Worm (Caenorhabditis elegans) whole organism, late embryonic: ENCODE results near the gene R151.2.

ENCODE experiments used
- C08G9.2 ChIP-seq: sonication (generic microtip); optimal IDR thresholded peaks from 2 replicates; lab custom pipeline; 2016; ENCODE audit warnings: mild to moderate bottlenecking, missing genetic modification characterization, moderate library complexity, missing compliant biosample characterization
- C38D4.7 ChIP-seq: fragments of 200-800 bp; sonication (Bioruptor generic); optimal IDR thresholded peaks from 2 replicates; lab custom pipeline; 2018; ENCODE audit warnings: mild to moderate bottlenecking, missing genetic modification characterization, moderate library complexity, missing compliant biosample characterization
- F13H6.1 ChIP-seq: sonication (generic microtip); optimal IDR thresholded peaks from 2 replicates; lab custom pipeline; 2016; ENCODE audit warnings: missing genetic modification characterization, missing compliant biosample characterization
- K02D7.2 ChIP-seq: sonication (generic microtip); optimal IDR thresholded peaks from 2 replicates; lab custom pipeline; 2017; ENCODE audit warnings: mild to moderate bottlenecking, missing genetic modification characterization, missing compliant biosample characterization
- K09A11.1 ChIP-seq: sonication (generic microtip); optimal IDR thresholded peaks from 2 replicates; lab custom pipeline; 2017; ENCODE audit warnings: antibody characterized with exemption, mild to moderate bottlenecking, missing genetic modification characterization, missing compliant biosample characterization; ENCODE audit not compliant: insufficient read depth
- T23F11.4 ChIP-seq: fragments of 200-800 bp; sonication (Bioruptor generic); optimal IDR thresholded peaks from 2 replicates; lab custom pipeline; 2018; ENCODE audit warnings: mild to moderate bottlenecking, missing genetic modification characterization, missing compliant biosample characterization
- Y22D7AL.16 ChIP-seq: sonication (generic microtip); optimal IDR thresholded peaks from 2 replicates; lab custom pipeline; 2016; ENCODE audit warnings: missing genetic modification characterization, missing compliant biosample characterization
- ahr-1 ChIP-seq: sonication (generic microtip); optimal IDR thresholded peaks from 2 replicates; lab custom pipeline; 2016; ENCODE audit warnings: missing genetic modification characterization, missing compliant biosample characterization
- ama-1 ChIP-seq: fragments of 150-350 bp; optimal IDR thresholded peaks from 2 replicates; lab custom pipeline; 2014
- ceh-14 ChIP-seq: sonication (generic microtip); optimal IDR thresholded peaks from 2 replicates; lab custom pipeline; 2016; ENCODE audit warnings: missing genotype, missing genetic modification characterization, missing compliant biosample characterization
- ceh-18 ChIP-seq: sonication (generic microtip); optimal IDR thresholded peaks from 2 replicates; lab custom pipeline; 2016; ENCODE audit warnings: missing genetic modification characterization, missing compliant biosample characterization
- ceh-19 ChIP-seq: fragments of 200-800 bp; sonication (Bioruptor generic); optimal IDR thresholded peaks from 2 replicates; lab custom pipeline; 2018; ENCODE audit warnings: mild to moderate bottlenecking, missing genetic modification characterization, missing compliant biosample characterization
- ceh-2 ChIP-seq: sonication (generic microtip); optimal IDR thresholded peaks from 2 replicates; lab custom pipeline; 2016; ENCODE audit warnings: missing genotype, missing genetic modification characterization, missing compliant biosample characterization
- ceh-24 ChIP-seq: sonication (generic microtip); optimal IDR thresholded peaks from 2 replicates; lab custom pipeline; 2016; ENCODE audit warnings: mild to moderate bottlenecking, missing genetic modification characterization, missing compliant biosample characterization
- ceh-30 ChIP-seq: fragments of 150-350 bp; optimal IDR thresholded peaks from 2 replicates; lab custom pipeline; 2014; ENCODE audit warnings: missing biosample characterization, missing genetic modification characterization
- ceh-31 ChIP-seq: sonication (generic microtip); optimal IDR thresholded peaks from 2 replicates; lab custom pipeline; 2016; ENCODE audit warnings: missing genetic modification characterization, missing compliant biosample characterization
- ceh-34 ChIP-seq: sonication (generic microtip); optimal IDR thresholded peaks from 2 replicates; lab custom pipeline; 2016; ENCODE audit warnings: mild to moderate bottlenecking, missing genetic modification characterization, missing compliant biosample characterization
- ceh-45 ChIP-seq: fragments of 200-800 bp; sonication (Bioruptor generic); IDR thresholded peaks from 2 replicates; pipeline ENCODE4 v1.3.6; 2022; ENCODE audit warnings: missing genetic modification reagents, missing genetic modification characterization, missing compliant biosample characterization
- ceh-48 ChIP-seq: sonication (generic microtip); optimal IDR thresholded peaks from 2 replicates; lab custom pipeline; 2016; ENCODE audit warnings: missing genetic modification characterization, inconsistent platforms, missing compliant biosample characterization
- ceh-6 ChIP-seq: fragments of 200-800 bp; sonication (Bioruptor generic); optimal IDR thresholded peaks from 2 replicates; lab custom pipeline; 2018; ENCODE audit warnings: mild to moderate bottlenecking, missing genetic modification characterization, missing compliant biosample characterization
- che-1 ChIP-seq: sonication (generic microtip); optimal IDR thresholded peaks from 2 replicates; lab custom pipeline; 2016; ENCODE audit warnings: mild to moderate bottlenecking, missing genetic modification characterization, missing compliant biosample characterization
- dmd-4 ChIP-seq: sonication (generic microtip); optimal IDR thresholded peaks from 2 replicates; lab custom pipeline; 2016; ENCODE audit warnings: borderline replicate concordance, missing genetic modification characterization, missing compliant biosample characterization
- elt-2 ChIP-seq: sonication (generic microtip); optimal IDR thresholded peaks from 2 replicates; lab custom pipeline; 2016; ENCODE audit warnings: missing genetic modification reagents, missing genetic modification characterization, missing compliant biosample characterization
- ets-4 ChIP-seq: sonication (generic microtip); optimal IDR thresholded peaks from 2 replicates; lab custom pipeline; 2016; ENCODE audit warnings: missing genetic modification characterization, missing compliant biosample characterization
- eyg-1 ChIP-seq: sonication (generic microtip); optimal IDR thresholded peaks from 2 replicates; lab custom pipeline; 2016; ENCODE audit warnings: missing genotype, missing genetic modification characterization, missing compliant biosample characterization
- fax-1 ChIP-seq: sonication (generic microtip); optimal IDR thresholded peaks from 2 replicates; lab custom pipeline; 2016; ENCODE audit warnings: missing genotype, missing genetic modification characterization, missing compliant biosample characterization
- fkh-10 ChIP-seq: fragments of 150-350 bp; optimal IDR thresholded peaks from 2 replicates; lab custom pipeline; 2014; ENCODE audit warnings: missing biosample characterization, missing genetic modification reagents, missing genetic modification characterization
- fkh-6 ChIP-seq: sonication (generic microtip); optimal IDR thresholded peaks from 2 replicates; lab custom pipeline; 2016; ENCODE audit warnings: missing genetic modification characterization, missing compliant biosample characterization
- hlh-15 ChIP-seq: sonication (generic microtip); optimal IDR thresholded peaks from 2 replicates; lab custom pipeline; 2016; ENCODE audit warnings: missing genetic modification characterization, missing compliant biosample characterization
- hlh-6 ChIP-seq: sonication (generic microtip); optimal IDR thresholded peaks from 2 replicates; lab custom pipeline; 2016; ENCODE audit warnings: missing genotype, missing genetic modification characterization, missing compliant biosample characterization
- hlh-8 ChIP-seq: sonication (generic microtip); optimal IDR thresholded peaks from 2 replicates; lab custom pipeline; 2016; ENCODE audit warnings: missing genotype, missing genetic modification characterization, missing compliant biosample characterization
- lin-11 ChIP-seq: fragments of 200-800 bp; sonication (Bioruptor generic); optimal IDR thresholded peaks from 2 replicates; lab custom pipeline; 2018; ENCODE audit warnings: mild to moderate bottlenecking, missing genetic modification characterization, missing compliant biosample characterization
- madf-2 ChIP-seq: sonication (generic microtip); optimal IDR thresholded peaks from 2 replicates; lab custom pipeline; 2017; ENCODE audit warnings: missing genetic modification characterization, missing compliant biosample characterization
- nfya-1 ChIP-seq: sonication (generic microtip); optimal IDR thresholded peaks from 2 replicates; lab custom pipeline; 2017; ENCODE audit warnings: missing genetic modification characterization, mild to moderate bottlenecking, missing compliant biosample characterization, antibody characterized with exemption, moderate library complexity
- nhr-11 ChIP-seq: fragments of 150-350 bp; optimal IDR thresholded peaks from 2 replicates; lab custom pipeline; 2014; ENCODE audit warnings: missing biosample characterization, missing genetic modification characterization
- npax-4 ChIP-seq: sonication (generic microtip); optimal IDR thresholded peaks from 2 replicates; lab custom pipeline; 2016; ENCODE audit warnings: missing genetic modification characterization, missing compliant biosample characterization
- pag-3 ChIP-seq: sonication (generic microtip); optimal IDR thresholded peaks from 2 replicates; lab custom pipeline; 2016; ENCODE audit warnings: missing compliant biosample characterization, missing genetic modification characterization, borderline replicate concordance
- pha-4 ChIP-seq: fragments of 150-350 bp; optimal IDR thresholded peaks from 2 replicates; lab custom pipeline; 2018; ENCODE audit warnings: missing biosample characterization, missing genetic modification reagents, missing genetic modification characterization
- rnt-1 ChIP-seq: sonication (generic microtip); optimal IDR thresholded peaks from 2 replicates; lab custom pipeline; 2016; ENCODE audit warnings: missing genetic modification characterization, missing compliant biosample characterization
- sox-4 ChIP-seq: sonication (generic microtip); optimal IDR thresholded peaks from 2 replicates; lab custom pipeline; 2017; ENCODE audit warnings: mild to moderate bottlenecking, missing genetic modification characterization, inconsistent platforms, missing compliant biosample characterization
- syd-9 ChIP-seq: sonication (generic microtip); optimal IDR thresholded peaks from 2 replicates; lab custom pipeline; 2016; ENCODE audit warnings: mild to moderate bottlenecking, missing genetic modification characterization, moderate library complexity, missing compliant biosample characterization
- tbx-2 ChIP-seq: sonication (generic microtip); optimal IDR thresholded peaks from 2 replicates; lab custom pipeline; 2016; ENCODE audit warnings: missing genetic modification characterization, missing compliant biosample characterization
- ttx-3 ChIP-seq: sonication (generic microtip); optimal IDR thresholded peaks from 2 replicates; lab custom pipeline; 2016; ENCODE audit warnings: missing genetic modification reagents, missing genetic modification characterization, missing compliant biosample characterization
- unc-3 ChIP-seq, 2 experiments: fragments of 200-800 bp in 1 of 2; sonication (Bioruptor generic) in 1 of 2; sonication (generic microtip) in 1 of 2; conservative IDR thresholded peaks in 1 of 2; optimal IDR thresholded peaks in 1 of 2; 2 replicates each; pipeline versions ENCODE4 v1.3.6 to Lab custom; 2016 to 2022; ENCODE audit warnings: missing compliant biosample characterization in 2 of 2, missing genetic modification characterization in 2 of 2, missing genetic modification reagents in 1 of 2
- unc-42 ChIP-seq: sonication (generic microtip); optimal IDR thresholded peaks from 2 replicates; lab custom pipeline; 2016; ENCODE audit warnings: missing genotype, missing genetic modification characterization, missing compliant biosample characterization
- unc-86 ChIP-seq: sonication (generic microtip); optimal IDR thresholded peaks from 2 replicates; lab custom pipeline; 2016; ENCODE audit warnings: missing genetic modification characterization, missing compliant biosample characterization

Gene R151.2

ce11 chrIII:7185473-7185872 lies 24.3 kb upstream of the R151.2 start, which contains the start of gene F37C12.14:
F37C12.14 (minus strand) TSS chrIII:7185573.
- TF ChIP-seq unc-3 (GFP tag; conservative IDR thresholded peaks at IDR 0.05; lab: Robert Waterston, UW) (no peak), unc-3 (tag; optimal IDR thresholded peaks at IDR 0.05; lab: Kevin White, UChicago) (no peak), unc-86 (tag; lab: Kevin White, UChicago) (no peak), fkh-10 (GFP tag; lab: Kevin White, UChicago) (no peak), ahr-1 (no peak), tbx-2 (tag; lab: Kevin White, UChicago) (no peak), ceh-30 (no peak), madf-2 (tag; lab: Kevin White, UChicago) (no peak), nhr-11 (tag; lab: Kevin White, UChicago) (no peak), rnt-1 (no peak), ceh-48 (no peak), ttx-3 (tag; lab: Kevin White, UChicago) (no peak), fax-1 (no peak), unc-42 (no peak), K09A11.1 (tag; lab: Kevin White, UChicago) (no peak), T23F11.4 (no peak), ceh-18 (no peak), ceh-24 (tag; lab: Kevin White, UChicago) (no peak), pag-3 (no peak), eyg-1 (no peak), npax-4 (tag; lab: Kevin White, UChicago) (no peak)

- TF ChIP-seq elt-2 (peak; percentile 49), nfya-1 (tag; lab: Kevin White, UChicago) (no peak)
Observed at ce11 chrIII:7188300-7189052, 21.3 kb upstream of the R151.2 start, which contains the start of the genes F37C12.21 and F37C12.10. F37C12.21 (plus strand) TSS chrIII:7188357. F37C12.10 (minus strand) TSS chrIII:7188384.

- TF ChIP-seq fax-1 (no peak), pha-4 (no peak), pag-3 (no peak), tbx-2 (tag; lab: Kevin White, UChicago) (peak; percentile 69), dmd-4 (tag; lab: Kevin White, UChicago) (no peak), ceh-24 (tag; lab: Kevin White, UChicago) (no peak), madf-2 (tag; lab: Kevin White, UChicago) (no peak), ets-4 (tag; lab: Kevin White, UChicago) (no peak), npax-4 (tag; lab: Kevin White, UChicago) (no peak), ceh-31 (tag; lab: Kevin White, UChicago) (peak; percentile 71), K02D7.2 (no peak), syd-9 (tag; lab: Kevin White, UChicago) (no peak), ceh-34 (tag; lab: Kevin White, UChicago) (peak; percentile 47), ahr-1 (no peak), fkh-10 (GFP tag; lab: Kevin White, UChicago) (no peak), C38D4.7 (GFP tag; lab: Kevin White, UChicago) (no peak), hlh-6 (tag; lab: Kevin White, UChicago) (no peak), ceh-45 (GFP tag; lab: Robert Waterston, UW) (no peak), ceh-19 (GFP tag; lab: Kevin White, UChicago) (no peak), sox-4 (tag; lab: Kevin White, UChicago) (no peak), F13H6.1 (no peak), lin-11 (tag; lab: Kevin White, UChicago) (no peak), ceh-14 (tag; lab: Kevin White, UChicago) (peak; percentile 6), ceh-2 (tag; lab: Kevin White, UChicago) (no peak), unc-42 (peak; percentile 88), C08G9.2 (no peak), hlh-15 (tag; lab: Kevin White, UChicago) (no peak), che-1 (tag; lab: Kevin White, UChicago) (no peak), nfya-1 (tag; lab: Kevin White, UChicago) (peak; percentile 81), Y22D7AL.16 (no peak), ama-1 (lab: Kevin White, UChicago) (no peak), ttx-3 (tag; lab: Kevin White, UChicago) (no peak), ceh-6 (GFP tag; lab: Kevin White, UChicago) (no peak), fkh-6 (tag; lab: Kevin White, UChicago) (no peak), unc-86 (tag; lab: Kevin White, UChicago) (peak; percentile 22), ceh-30 (no peak), hlh-8 (tag; lab: Kevin White, UChicago) (no peak)
Observed at ce11 chrIII:7189581-7190128, 20.1 kb upstream of the R151.2 start, which contains the start of gene rps-21. rps-21 (minus strand) TSS chrIII:7189631.
